Worm (Caenorhabditis elegans) whole organism, mixed stage, embryonic: ENCODE data around the gene R07C12.1.
"Not testable (repeated sequence)": the region's sequence is repeated elsewhere in the genome, so short reads cannot be mapped to it uniquely, and the experiment has no call there.

Source experiments
- M03D4.4 ChIP-seq: sonication (generic microtip); optimal IDR thresholded peaks from 2 replicates; lab custom pipeline; 2017; ENCODE audit warnings: mild to moderate bottlenecking, missing genetic modification characterization, missing compliant biosample characterization
- blmp-1 ChIP-seq: fragments of 150-350 bp; optimal IDR thresholded peaks from 2 replicates; lab custom pipeline; 2014; ENCODE audit warnings: missing biosample characterization, missing genetic modification characterization
- ceh-39 ChIP-seq: fragments of 150-350 bp; optimal IDR thresholded peaks from 2 replicates; lab custom pipeline; 2014; ENCODE audit warnings: missing biosample characterization, missing genetic modification characterization
- ceh-83 ChIP-seq: fragments of 200-800 bp; sonication (Bioruptor generic); optimal IDR thresholded peaks from 2 replicates; lab custom pipeline; 2018; ENCODE audit warnings: mild to moderate bottlenecking, missing genetic modification characterization, missing compliant biosample characterization
- ces-1 ChIP-seq: fragments of 150-350 bp; optimal IDR thresholded peaks from 2 replicates; lab custom pipeline; 2014; ENCODE audit warnings: missing biosample characterization, missing genetic modification reagents, missing genetic modification characterization
- cnd-1 ChIP-seq: fragments of 200-800 bp; sonication (Bioruptor generic); optimal IDR thresholded peaks from 2 replicates; lab custom pipeline; 2018; ENCODE audit warnings: mild to moderate bottlenecking, missing genetic modification characterization, missing compliant biosample characterization
- drap-1 ChIP-seq: fragments of 200-800 bp; sonication (Bioruptor generic); optimal IDR thresholded peaks from 3 replicates; lab custom pipeline; 2018; ENCODE audit warnings: mild to moderate bottlenecking, missing genetic modification characterization, missing compliant biosample characterization
- elt-1 ChIP-seq: sonication (generic microtip); optimal IDR thresholded peaks from 2 replicates; lab custom pipeline; 2017; ENCODE audit warnings: missing genetic modification characterization, mild to moderate bottlenecking, missing compliant biosample characterization, antibody characterized with exemption, moderate library complexity, borderline replicate concordance; ENCODE audit not compliant: insufficient read depth
- elt-3 ChIP-seq: fragments of 150-350 bp; optimal IDR thresholded peaks from 2 replicates; lab custom pipeline; 2014; ENCODE audit warnings: missing biosample characterization, missing genetic modification characterization
- flh-1 ChIP-seq: fragments of 200-800 bp; sonication (Bioruptor generic); optimal IDR thresholded peaks from 2 replicates; lab custom pipeline; 2018; ENCODE audit warnings: mild to moderate bottlenecking, missing genetic modification characterization, moderate library complexity, missing compliant biosample characterization
- ham-2 ChIP-seq: fragments of 200-800 bp; sonication (Bioruptor generic); optimal IDR thresholded peaks from 2 replicates; lab custom pipeline; 2018; ENCODE audit warnings: mild to moderate bottlenecking, missing genetic modification characterization, missing compliant biosample characterization
- lin-13 ChIP-seq: fragments of 150-350 bp; optimal IDR thresholded peaks from 2 replicates; lab custom pipeline; 2014; ENCODE audit warnings: missing biosample characterization, missing genetic modification characterization
- lin-32 ChIP-seq: fragments of 200-800 bp; sonication (Bioruptor generic); optimal IDR thresholded peaks from 2 replicates; lab custom pipeline; 2018; ENCODE audit warnings: mild to moderate bottlenecking, missing genetic modification characterization, missing compliant biosample characterization
- mab-5 ChIP-seq: fragments of 150-350 bp; optimal IDR thresholded peaks from 2 replicates; lab custom pipeline; 2014; ENCODE audit warnings: missing biosample characterization, missing genetic modification characterization
- mls-2 ChIP-seq: sonication (generic microtip); optimal IDR thresholded peaks from 2 replicates; lab custom pipeline; 2016; ENCODE audit warnings: mild to moderate bottlenecking, missing genetic modification characterization, moderate library complexity, missing compliant biosample characterization
- nhr-12 ChIP-seq: fragments of 150-350 bp; optimal IDR thresholded peaks from 2 replicates; lab custom pipeline; 2014; ENCODE audit warnings: missing biosample characterization, missing genetic modification characterization
- nhr-2 ChIP-seq: fragments of 150-350 bp; optimal IDR thresholded peaks from 2 replicates; lab custom pipeline; 2014; ENCODE audit warnings: missing biosample characterization, missing genetic modification characterization
- nhr-237 ChIP-seq: fragments of 150-350 bp; optimal IDR thresholded peaks from 2 replicates; lab custom pipeline; 2014; ENCODE audit warnings: missing biosample characterization, missing genetic modification characterization
- nhr-28 ChIP-seq: fragments of 150-350 bp; optimal IDR thresholded peaks from 2 replicates; lab custom pipeline; 2014; ENCODE audit warnings: missing biosample characterization, missing genetic modification characterization
- nhr-76 ChIP-seq: sonication (generic microtip); optimal IDR thresholded peaks from 2 replicates; lab custom pipeline; 2017; ENCODE audit warnings: missing biosample characterization, missing genetic modification characterization
- pha-4 ChIP-seq: fragments of 150-350 bp; optimal IDR thresholded peaks from 2 replicates; lab custom pipeline; 2018; ENCODE audit warnings: missing biosample characterization, missing genetic modification reagents, missing genetic modification characterization
- sem-2 ChIP-seq: fragments of 200-800 bp; sonication (Bioruptor generic); optimal IDR thresholded peaks from 2 replicates; lab custom pipeline; 2018; ENCODE audit warnings: mild to moderate bottlenecking, missing genetic modification characterization, missing compliant biosample characterization
- sptf-1 ChIP-seq: sonication (generic microtip); optimal IDR thresholded peaks from 2 replicates; lab custom pipeline; 2017; ENCODE audit warnings: mild to moderate bottlenecking, missing genetic modification characterization, moderate library complexity, missing compliant biosample characterization
- unc-62 ChIP-seq: fragments of 150-350 bp; optimal IDR thresholded peaks from 2 replicates; lab custom pipeline; 2014; ENCODE audit warnings: missing biosample characterization, missing genetic modification reagents, missing genetic modification characterization
- ztf-11 ChIP-seq: fragments of 150-350 bp; optimal IDR thresholded peaks from 2 replicates; lab custom pipeline; 2014; ENCODE audit warnings: missing biosample characterization, missing genetic modification characterization

Gene R07C12.1

DNA sequence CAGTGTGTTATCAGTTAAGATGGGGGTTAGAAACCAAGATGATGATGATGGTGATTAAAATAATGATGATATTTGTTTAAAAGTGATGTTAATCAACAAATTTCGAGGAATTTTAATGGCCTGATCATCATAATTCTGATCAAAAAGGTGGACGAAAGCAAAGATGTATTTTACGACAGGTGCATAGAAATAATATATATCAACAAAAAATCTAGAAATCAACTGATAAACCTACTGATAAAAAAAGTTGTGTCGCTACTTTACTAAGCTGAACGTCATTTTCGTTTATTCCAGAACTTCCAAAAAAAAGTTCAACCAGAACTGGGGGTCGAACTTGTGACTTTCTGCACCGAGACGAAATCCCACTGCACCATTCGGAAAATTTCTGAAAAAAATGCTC is 29.2 kb upstream of the R07C12.1 start, which contains the start of gene mul-1:
TSS of gene mul-1 (minus strand) at position 84 of the 400 bp plus-strand sequence.
- TF ChIP-seq ceh-39 (tag; lab: Kevin White, UChicago) (no peak), ces-1 (no peak), ham-2 (GFP tag; lab: Kevin White, UChicago) (no peak), ztf-11 (tag; lab: Kevin White, UChicago) (no peak), nhr-2 (tag; lab: Kevin White, UChicago) (no peak), sem-2 (no peak), elt-1 (tag; lab: Kevin White, UChicago) (no peak), nhr-12 (tag; lab: Kevin White, UChicago) (no peak), M03D4.4 (no peak), mls-2 (tag; lab: Kevin White, UChicago) (no peak), pha-4 (tag; lab: Kevin White, UChicago) (no peak), ceh-83 (no peak), lin-13 (no peak), nhr-28 (no peak)

DNA sequence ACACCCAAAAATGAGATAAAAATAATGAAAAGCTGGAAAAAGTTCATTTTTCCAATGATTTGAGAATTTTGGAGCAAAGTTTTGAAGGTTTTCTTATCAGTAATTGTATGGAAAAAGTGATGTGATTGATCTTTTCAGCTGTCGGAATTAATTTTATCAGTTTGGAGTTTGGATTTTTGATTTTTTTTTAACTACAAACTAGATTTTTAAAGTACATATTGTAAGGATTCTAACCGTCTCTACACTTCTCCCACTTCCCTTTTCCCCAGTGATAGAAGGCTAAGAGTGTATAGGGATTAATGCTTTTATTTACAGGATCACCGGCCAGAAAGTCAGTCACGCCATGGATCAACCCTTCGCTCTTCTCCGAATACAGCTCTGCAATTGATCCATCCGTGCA is 26.6 kb upstream of the R07C12.1 start, which contains the start of gene F49F1.7:
TSS of gene F49F1.7 (minus strand) at position 101 of the 400 bp plus-strand sequence.
- TF ChIP-seq sptf-1; lin-32 (GFP tag; lab: Kevin White, UChicago); mls-2 (tag; lab: Kevin White, UChicago): not testable (repeated sequence)

DNA sequence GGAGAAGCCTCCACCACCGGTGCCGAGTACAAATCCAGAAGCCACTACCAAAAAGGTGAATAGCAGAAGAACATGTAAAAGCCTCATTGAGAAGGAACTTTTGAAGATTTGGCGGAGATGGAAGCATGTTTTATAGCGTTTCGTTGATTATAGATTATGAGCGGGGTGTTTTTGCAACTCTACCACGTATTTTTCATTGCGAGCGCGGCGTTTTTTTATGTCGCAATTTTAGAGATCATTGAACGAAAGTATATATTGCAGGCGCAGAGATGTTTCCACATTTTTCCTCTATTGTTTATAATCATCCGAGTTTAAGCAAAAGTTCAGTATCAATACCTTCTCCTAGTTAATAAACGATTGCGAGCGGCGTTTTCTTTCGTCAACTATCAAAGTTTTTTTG is 16.5 kb upstream of the R07C12.1 start, which contains the start of gene F49F1.17:
TSS of gene F49F1.17 (minus strand) at position 101 of the 400 bp plus-strand sequence.
- no peak for TF ChIP-seq drap-1 (GFP tag; lab: Kevin White, UChicago)
- no peak for TF ChIP-seq ztf-11 (tag; lab: Kevin White, UChicago)
- TF ChIP-seq ham-2 (GFP tag; lab: Kevin White, UChicago) = no peak
- no peak for TF ChIP-seq sem-2
- no peak for TF ChIP-seq lin-13

DNA sequence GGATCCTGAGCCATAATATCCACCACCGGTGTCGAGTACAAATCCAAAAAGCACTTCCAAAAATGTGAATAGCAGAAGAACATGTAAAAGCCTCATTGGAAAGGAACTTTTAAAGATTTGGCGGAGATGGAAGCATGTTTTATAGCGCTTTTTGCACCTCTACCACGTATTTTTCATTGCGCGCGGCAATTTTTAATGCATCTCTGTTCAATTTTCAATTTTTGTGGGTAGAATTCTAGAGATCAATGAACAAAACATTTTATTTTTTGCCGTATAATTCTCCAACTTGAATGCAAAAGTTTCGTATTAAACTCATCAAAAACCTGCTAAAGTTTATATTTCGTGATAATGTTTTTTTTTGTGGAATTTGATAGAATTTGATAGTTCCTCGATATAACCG is 14.8 kb upstream of the R07C12.1 start, which contains the start of gene F49F1.9:
TSS of gene F49F1.9 (minus strand) at position 101 of the 400 bp plus-strand sequence.
- no peak for TF ChIP-seq cnd-1 (tag; lab: Kevin White, UChicago)
- no peak for TF ChIP-seq flh-1 (GFP tag; lab: Kevin White, UChicago)
- no peak for TF ChIP-seq elt-1 (tag; lab: Kevin White, UChicago)

DNA sequence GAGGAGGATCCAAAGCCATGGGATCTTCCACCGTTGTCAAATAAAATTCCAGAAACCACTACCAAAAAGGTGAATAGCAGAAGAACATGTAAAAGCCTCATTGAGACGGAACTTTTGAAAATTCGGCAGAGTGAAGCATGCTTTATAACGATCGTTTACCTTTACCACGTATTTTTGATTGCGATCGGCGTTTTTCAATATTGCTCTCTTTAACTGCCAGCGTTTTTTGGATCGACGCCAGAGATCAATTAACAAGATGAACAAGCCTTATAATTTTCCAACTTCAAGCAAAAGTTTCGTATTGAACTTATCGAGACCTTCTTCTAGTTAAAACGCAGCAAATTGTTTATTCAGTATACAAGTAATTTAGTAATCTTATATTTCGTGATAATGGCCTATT is 13.2 kb upstream of the R07C12.1 start, which contains the start of gene F49F1.10:
TSS of gene F49F1.10 (minus strand) at position 101 of the 400 bp plus-strand sequence.
- no peak for TF ChIP-seq unc-62 (GFP tag; lab: Kevin White, UChicago)
- no peak for TF ChIP-seq mab-5 (tag; lab: Kevin White, UChicago)
- no peak for TF ChIP-seq nhr-237 (tag; lab: Kevin White, UChicago)
- TF ChIP-seq drap-1 (GFP tag; lab: Kevin White, UChicago) = no peak
- TF ChIP-seq sem-2 = no peak
- no peak for TF ChIP-seq ham-2 (GFP tag; lab: Kevin White, UChicago)

DNA sequence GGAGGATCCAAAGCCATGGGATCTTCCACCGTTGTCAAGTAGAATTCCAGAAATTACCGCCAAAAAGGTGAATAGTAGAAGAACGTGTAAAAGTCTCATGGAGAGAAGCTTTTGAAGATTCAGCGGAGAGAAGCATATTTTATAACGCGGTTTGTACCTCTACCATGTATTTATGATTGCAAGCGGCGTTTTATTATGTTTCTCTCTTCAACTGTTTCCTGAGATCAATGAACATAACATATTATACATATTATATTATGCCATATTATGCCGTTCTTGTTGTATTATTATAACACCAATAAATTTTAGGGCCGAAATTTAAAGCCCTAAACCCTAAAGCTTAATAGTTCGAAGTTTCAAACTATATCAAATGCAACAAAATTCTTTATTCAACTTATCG is 12.0 kb upstream of the R07C12.1 start, which contains the start of gene F49F1.18:
TSS of gene F49F1.18 (minus strand) at position 101 of the 400 bp plus-strand sequence.
- no peak for TF ChIP-seq blmp-1
- no peak for TF ChIP-seq nhr-12 (tag; lab: Kevin White, UChicago)
- TF ChIP-seq flh-1 (GFP tag; lab: Kevin White, UChicago) = no peak
- no peak for TF ChIP-seq elt-3
- TF ChIP-seq elt-1 (tag; lab: Kevin White, UChicago) = no peak
- no peak for TF ChIP-seq mls-2 (tag; lab: Kevin White, UChicago)
- TF ChIP-seq nhr-76 (tag; lab: Kevin White, UChicago) = no peak

DNA sequence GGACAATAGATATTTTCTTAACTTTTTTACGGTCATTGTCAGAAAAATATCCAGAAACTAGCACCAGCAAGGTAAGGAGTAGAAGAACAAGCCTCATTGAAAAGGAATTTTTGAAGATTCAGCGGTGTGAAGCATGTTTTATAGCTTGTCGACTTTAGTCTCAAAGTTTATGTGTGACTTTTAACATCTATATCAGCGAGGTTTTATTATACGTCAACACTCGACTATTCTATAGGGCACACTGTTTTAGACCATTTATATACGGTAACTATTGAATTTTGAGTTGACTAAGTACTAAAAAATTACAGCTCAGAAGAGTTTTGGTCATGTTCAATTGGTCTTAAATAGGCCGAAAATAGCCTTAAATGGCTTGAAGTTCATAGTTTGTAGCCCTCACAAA is 10.9 kb upstream of the R07C12.1 start, which contains the start of gene F49F1.11:
TSS of gene F49F1.11 (minus strand) at position 101 of the 400 bp plus-strand sequence.
- no peak for TF ChIP-seq elt-1 (tag; lab: Kevin White, UChicago)
